Fruit fly (Drosophila melanogaster): ENCODE data around the gene CG43082.

CG43082 gene

dm6 chr3L:15672800-15673199 is 11.1 kb downstream of the CG43082 start (continued):
- no peak for TF ChIP-seq hbn (GFP tag; IDR thresholded peaks at IDR 0.05; ENCODE audit: partially characterized antibody)
- TF ChIP-seq Antp (GFP tag; optimal IDR thresholded peaks at IDR 0.05) = no peak
- TF ChIP-seq Drgx (GFP tag; IDR thresholded peaks at IDR 0.05) = no peak
- 0 out of 2 replicates have a peak, but pooled peaks have one; percentile 11 for TF ChIP-seq onecut (GFP tag; IDR thresholded peaks at IDR 0.05)
- TF ChIP-seq CG13775 (GFP tag; optimal IDR thresholded peaks at IDR 0.05) = no peak
- peak; percentile 26 for TF ChIP-seq twi (tag; optimal IDR thresholded peaks at IDR 0.05)
- TF ChIP-seq CG11696 (GFP tag; IDR thresholded peaks at IDR 0.05) = no peak
- no peak for TF ChIP-seq eyg (GFP tag; optimal IDR thresholded peaks at IDR 0.05)
- no peak for TF ChIP-seq gro (GFP tag; optimal IDR thresholded peaks at IDR 0.05)
- TF ChIP-seq CG18599 (GFP tag; optimal IDR thresholded peaks at IDR 0.05) = no peak
- TF ChIP-seq Hr39 (optimal IDR thresholded peaks at IDR 0.05) = no peak
- no peak for TF ChIP-seq peb (GFP tag; IDR thresholded peaks at IDR 0.05)
- TF ChIP-seq CG4617 (GFP tag; optimal IDR thresholded peaks at IDR 0.05; ENCODE audit: borderline replicate concordance) = no peak
- no peak for TF ChIP-seq crc (GFP tag; optimal IDR thresholded peaks at IDR 0.05)
- no peak for TF ChIP-seq amos (GFP tag; IDR thresholded peaks at IDR 0.05; ENCODE audit: partially characterized antibody)
- TF ChIP-seq dimm (GFP tag; IDR thresholded peaks at IDR 0.05) = no peak
- TF ChIP-seq gcm (GFP tag; optimal IDR thresholded peaks at IDR 0.05) = peak; percentile 38
- no peak for TF ChIP-seq Kr (GFP tag; optimal IDR thresholded peaks at IDR 0.05)
- no peak for TF ChIP-seq CG6765 (GFP tag; optimal IDR thresholded peaks at IDR 0.05)
- no peak for TF ChIP-seq CG11093 (GFP tag; IDR thresholded peaks at IDR 0.05)
- TF ChIP-seq Trl (optimal IDR thresholded peaks at IDR 0.05) = no peak
- no peak for TF ChIP-seq Trl (GFP tag; optimal IDR thresholded peaks at IDR 0.05)
- TF ChIP-seq CG10543 (GFP tag; optimal IDR thresholded peaks at IDR 0.05) = no peak
- no peak for TF ChIP-seq Hr51 (GFP tag; optimal IDR thresholded peaks at IDR 0.05)
- no peak for TF ChIP-seq Fer3 (tag; optimal IDR thresholded peaks at IDR 0.05)
- TF ChIP-seq seq (GFP tag; IDR thresholded peaks at IDR 0.05) = no peak
- no peak for TF ChIP-seq CG7357 (GFP tag; IDR thresholded peaks at IDR 0.05)
- TF ChIP-seq pum (GFP tag; optimal IDR thresholded peaks at IDR 0.05) = no peak
- no peak for TF ChIP-seq ATbp (GFP tag; optimal IDR thresholded peaks at IDR 0.05)
- TF ChIP-seq fd3F (GFP tag; optimal IDR thresholded peaks at IDR 0.05) = no peak
- no peak for TF ChIP-seq slp2 (GFP tag; optimal IDR thresholded peaks at IDR 0.05)
- TF ChIP-seq Eip74EF (GFP tag; optimal IDR thresholded peaks at IDR 0.05) = no peak
- no peak for TF ChIP-seq ems (GFP tag; optimal IDR thresholded peaks at IDR 0.05)
- peak; percentile 67 for TF ChIP-seq gem (tag; optimal IDR thresholded peaks at IDR 0.05)
- no peak for TF ChIP-seq Hmx (GFP tag; optimal IDR thresholded peaks at IDR 0.05)
- TF ChIP-seq CG15696 (tag; optimal IDR thresholded peaks at IDR 0.05) = peak; percentile 44
- TF ChIP-seq Ets97D (GFP tag; optimal IDR thresholded peaks at IDR 0.05) = no peak
- no peak for TF ChIP-seq wor (GFP tag; IDR thresholded peaks at IDR 0.05)
- TF ChIP-seq CG12155 (GFP tag; optimal IDR thresholded peaks at IDR 0.05) = no peak
- TF ChIP-seq fru (optimal IDR thresholded peaks at IDR 0.05) = no peak
- TF ChIP-seq lbe (GFP tag; optimal IDR thresholded peaks at IDR 0.05) = no peak
- TF ChIP-seq CG18011 (GFP tag; optimal IDR thresholded peaks at IDR 0.05) = no peak
- TF ChIP-seq CG3281 (GFP tag; optimal IDR thresholded peaks at IDR 0.05) = no peak
- TF ChIP-seq CG9817 (tag; optimal IDR thresholded peaks at IDR 0.05) = no peak
- TF ChIP-seq Nf-YA (GFP tag; IDR thresholded peaks at IDR 0.05) = no peak
- no peak for TF ChIP-seq CG1024 (GFP tag; IDR thresholded peaks at IDR 0.05)
- no peak for TF ChIP-seq emc (GFP tag; optimal IDR thresholded peaks at IDR 0.05)
- TF ChIP-seq Awh (GFP tag; IDR thresholded peaks at IDR 0.05) = no peak
- TF ChIP-seq otp (GFP tag; IDR thresholded peaks at IDR 0.05) = 0 out of 3 replicates have a peak, but pooled peaks have one; percentile 15
- no peak for TF ChIP-seq wek (GFP tag; optimal IDR thresholded peaks at IDR 0.05)
- no peak for TF ChIP-seq CG13624 (GFP tag; optimal IDR thresholded peaks at IDR 0.05)
- TF ChIP-seq dmrt99B (tag; optimal IDR thresholded peaks at IDR 0.05) = peak; percentile 23
- no peak for TF ChIP-seq her (GFP tag; optimal IDR thresholded peaks at IDR 0.05)
